Fruit fly (Drosophila melanogaster): ENCODE measurements around the gene ed.

- TF ChIP-seq CG1620 (GFP tag; optimal IDR thresholded peaks at IDR 0.05), result no peak
- TF ChIP-seq CG12768 (GFP tag; optimal IDR thresholded peaks at IDR 0.05), result no peak
- no peak for TF ChIP-seq Clk (GFP tag; optimal IDR thresholded peaks at IDR 0.05)
- no peak for TF ChIP-seq pad (GFP tag; optimal IDR thresholded peaks at IDR 0.05)
- no peak for TF ChIP-seq Crg-1 (GFP tag; optimal IDR thresholded peaks at IDR 0.05)
- no peak for TF ChIP-seq toe (GFP tag; optimal IDR thresholded peaks at IDR 0.05)
- no peak for TF ChIP-seq Mnt (GFP tag; optimal IDR thresholded peaks at IDR 0.05)
- TF ChIP-seq CG7101 (tag; optimal IDR thresholded peaks at IDR 0.05), result no peak
- TF ChIP-seq CG7045 (GFP tag; optimal IDR thresholded peaks at IDR 0.05), result no peak
- TF ChIP-seq kay (GFP tag; ENCODE audit: borderline replicate concordance), result peak; percentile 6
Observed at dm6 chr2L:4120043-4120442, 88.9 kb downstream of the ed start, which contains the start of gene Sr-CIII.
